Worm (Caenorhabditis elegans) whole organism, midembryonic: Measurements from ENCODE around the gene pag-3.

Experiments used
- cog-1 ChIP-seq: sonication (generic microtip); optimal IDR thresholded peaks from 2 replicates; lab custom pipeline; 2016; ENCODE audit warnings: missing genetic modification characterization, missing compliant biosample characterization
- flt-1 ChIP-seq: fragments of 200-800 bp; sonication (Bioruptor generic); IDR thresholded peaks from 2 replicates; pipeline ENCODE4 v1.3.6; 2022; ENCODE audit warnings: missing genetic modification characterization, missing compliant biosample characterization
- med-1 ChIP-seq: sonication (generic microtip); optimal IDR thresholded peaks from 2 replicates; lab custom pipeline; 2017; ENCODE audit warnings: missing genetic modification characterization, mild to moderate bottlenecking, missing compliant biosample characterization, antibody characterized with exemption, missing genetic modification reagents; ENCODE audit not compliant: insufficient read depth
- ref-1 ChIP-seq: fragments of 200-800 bp; sonication (Bioruptor generic); conservative IDR thresholded peaks from 2 replicates; pipeline ENCODE4 v1.3.6; 2022; ENCODE audit warnings: missing genetic modification reagents, missing genetic modification characterization, missing compliant biosample characterization
- tab-1 ChIP-seq: fragments of 200-800 bp; sonication (Bioruptor generic); IDR thresholded peaks from 2 replicates; pipeline ENCODE4 v1.3.6; 2022; ENCODE audit warnings: missing genetic modification characterization, missing compliant biosample characterization
- ztf-23 ChIP-seq: fragments of 200-800 bp; sonication (Bioruptor generic); IDR thresholded peaks from 2 replicates; pipeline ENCODE4 v1.3.6; 2022; ENCODE audit warnings: missing genetic modification reagents, missing genetic modification characterization, missing compliant biosample characterization

ce11 chrX:14903424-14903823 lies 51.0 kb downstream of the pag-3 start:
- TF ChIP-seq flt-1 (GFP tag; lab: Robert Waterston, UW) = no peak
- no peak for TF ChIP-seq ref-1 (GFP tag; lab: Robert Waterston, UW)
- TF ChIP-seq med-1 (GFP tag; lab: Kevin White, UChicago) = no peak
- TF ChIP-seq ztf-23 = no peak
- TF ChIP-seq tab-1 (GFP tag; lab: Robert Waterston, UW) = no peak
- TF ChIP-seq cog-1 (tag; lab: Kevin White, UChicago) = no peak
